Fruit fly (Drosophila melanogaster) whole organism, pupa: ENCODE data around the gene Tet.

Source experiments
- CG10348 ChIP-seq: fragments of 200-800 bp; sonication (Bioruptor generic); IDR thresholded peaks from 2 replicates; pipeline ENCODE4 v1.3.6; 2022; ENCODE audit warnings: missing biosample characterization, missing genetic modification characterization
- CG13204 ChIP-seq: fragments of 200-800 bp; sonication (Bioruptor generic); optimal IDR thresholded peaks from 2 replicates; lab custom pipeline; 2018; ENCODE audit warnings: missing biosample characterization, mild to moderate bottlenecking, missing genetic modification characterization, moderate library complexity
- CG14655 ChIP-seq: fragments of 200-800 bp; sonication (Bioruptor generic); optimal IDR thresholded peaks from 3 replicates; lab custom pipeline; 2017; ENCODE audit warnings: mild to moderate bottlenecking, missing biosample characterization, missing genetic modification reagents, missing genetic modification characterization
- CG15710 ChIP-seq: fragments of 200-800 bp; sonication (Bioruptor generic); optimal IDR thresholded peaks from 2 replicates; lab custom pipeline; 2018; ENCODE audit warnings: missing biosample characterization, mild to moderate bottlenecking, missing genetic modification characterization, moderate library complexity
- CG17806 ChIP-seq: fragments of 200-800 bp; sonication (Bioruptor generic); optimal IDR thresholded peaks from 2 replicates; lab custom pipeline; 2018; ENCODE audit warnings: missing biosample characterization, mild to moderate bottlenecking, missing genetic modification characterization, moderate library complexity
- CG32121 ChIP-seq: fragments of 200-800 bp; sonication (Bioruptor generic); IDR thresholded peaks from 2 replicates; pipeline ENCODE4 v1.3.6; 2022; ENCODE audit warnings: missing biosample characterization, missing genetic modification characterization
- CG34367 ChIP-seq: fragments of 200-800 bp; sonication (Bioruptor generic); optimal IDR thresholded peaks from 2 replicates; lab custom pipeline; 2018; ENCODE audit warnings: missing biosample characterization, mild to moderate bottlenecking, missing genetic modification characterization
- CG4496 ChIP-seq: fragments of 200-800 bp; sonication (Bioruptor generic); IDR thresholded peaks from 3 replicates; pipeline ENCODE4 v1.3.6; 2022; ENCODE audit warnings: missing biosample characterization, missing genetic modification characterization
- CG8301 ChIP-seq: fragments of 200-800 bp; sonication (Bioruptor generic); optimal IDR thresholded peaks from 2 replicates; lab custom pipeline; 2018; ENCODE audit warnings: missing biosample characterization, mild to moderate bottlenecking, missing genetic modification characterization
- CG9948 ChIP-seq: fragments of 200-800 bp; sonication (Bioruptor generic); optimal IDR thresholded peaks from 2 replicates; lab custom pipeline; 2018; ENCODE audit warnings: missing biosample characterization, mild to moderate bottlenecking, missing genetic modification characterization, moderate library complexity
- D1 ChIP-seq: fragments of 200-800 bp; sonication (Bioruptor generic); optimal IDR thresholded peaks from 2 replicates; lab custom pipeline; 2018; ENCODE audit warnings: missing biosample characterization, mild to moderate bottlenecking, missing genetic modification characterization, moderate library complexity
- Pif1B ChIP-seq: fragments of 200-800 bp; sonication (Bioruptor generic); optimal IDR thresholded peaks from 3 replicates; lab custom pipeline; 2016; ENCODE audit warnings: missing biosample characterization, missing genetic modification characterization
- fd96Ca ChIP-seq: fragments of 200-800 bp; sonication (Bioruptor generic); IDR thresholded peaks from 3 replicates; pipeline ENCODE4 v1.3.6; 2022; ENCODE audit warnings: missing biosample characterization, missing genetic modification characterization
- gl ChIP-seq: fragments of 200-800 bp; sonication (Bioruptor generic); optimal IDR thresholded peaks from 2 replicates; lab custom pipeline; 2018; ENCODE audit warnings: missing biosample characterization, mild to moderate bottlenecking, missing genetic modification characterization

- TF ChIP-seq CG17806 (tag; lab: Kevin White, UChicago), result no peak
- TF ChIP-seq D1, result no peak
- TF ChIP-seq CG13204 (GFP tag; lab: Kevin White, UChicago), result no peak
- no peak for TF ChIP-seq gl
- no peak for TF ChIP-seq CG9948 (tag; lab: Kevin White, UChicago)
- no peak for TF ChIP-seq CG4496
- TF ChIP-seq CG34367 (tag; lab: Kevin White, UChicago), result no peak
- no peak for TF ChIP-seq CG14655 (GFP tag; lab: Kevin White, UChicago)
- no peak for TF ChIP-seq Pif1B (GFP tag; lab: Kevin White, UChicago)
- no peak for TF ChIP-seq CG32121
- TF ChIP-seq fd96Ca (GFP tag; lab: Robert Waterston, UW), result no peak
- TF ChIP-seq CG8301 (tag; lab: Kevin White, UChicago), result no peak
- TF ChIP-seq CG10348 (GFP tag; lab: Robert Waterston, UW), result no peak
- no peak for TF ChIP-seq CG15710 (tag; lab: Kevin White, UChicago)
Observed at dm6 chr3L:2823520-2823970, 55.4 kb downstream of the Tet start.
